Fruit fly (Drosophila melanogaster) whole organism, wandering third instar larva: ENCODE measurements around the gene Pgk.

Experiments
- Abd-B ChIP-seq: fragments of >200 bp; optimal IDR thresholded peaks from 2 replicates; lab custom pipeline; 2017; ENCODE audit warnings: missing biosample characterization, missing genetic modification characterization
- Dfd ChIP-seq: fragments of >200 bp; optimal IDR thresholded peaks from 2 replicates; lab custom pipeline; 2017; ENCODE audit warnings: missing biosample characterization, missing genetic modification characterization
- Mio ChIP-seq: sonication (Bioruptor generic); optimal IDR thresholded peaks from 2 replicates; lab custom pipeline; 2016; ENCODE audit warnings: missing biosample characterization, missing genetic modification characterization
- Myc ChIP-seq: fragments of >200 bp; optimal IDR thresholded peaks from 2 replicates; lab custom pipeline; 2017
- OdsH ChIP-seq: fragments of 200-800 bp; sonication (Bioruptor generic); optimal IDR thresholded peaks from 2 replicates; lab custom pipeline; 2016; ENCODE audit warnings: missing biosample characterization, mild to moderate bottlenecking, missing genetic modification characterization
- foxo ChIP-seq, 2 experiments: fragments of 200-800 bp; sonication (Bioruptor generic); optimal IDR thresholded peaks; 2 replicates in 1 of 2; 3 replicates in 1 of 2; lab custom pipeline; 2016 to 2017; ENCODE audit warnings: missing biosample characterization in 2 of 2, missing genetic modification characterization in 2 of 2
- fru ChIP-seq: fragments of 200-800 bp; sonication (Bioruptor generic); optimal IDR thresholded peaks from 3 replicates; lab custom pipeline; 2016; ENCODE audit warnings: missing biosample characterization, mild to moderate bottlenecking, missing genetic modification characterization
- h ChIP-seq: fragments of 200-800 bp; sonication (Bioruptor generic); optimal IDR thresholded peaks from 3 replicates; lab custom pipeline; 2016; ENCODE audit warnings: missing biosample characterization, mild to moderate bottlenecking, missing genetic modification characterization
- pan ChIP-seq: fragments of >200 bp; optimal IDR thresholded peaks from 2 replicates; lab custom pipeline; 2017
- usp ChIP-seq: fragments of >200 bp; optimal IDR thresholded peaks from 2 replicates; lab custom pipeline; 2017; ENCODE audit warnings: missing biosample characterization, missing genetic modification characterization
- woc ChIP-seq: sonication (Bioruptor generic); optimal IDR thresholded peaks from 2 replicates; lab custom pipeline; 2016; ENCODE audit warnings: missing biosample characterization, mild to moderate bottlenecking, missing genetic modification characterization

DNA sequence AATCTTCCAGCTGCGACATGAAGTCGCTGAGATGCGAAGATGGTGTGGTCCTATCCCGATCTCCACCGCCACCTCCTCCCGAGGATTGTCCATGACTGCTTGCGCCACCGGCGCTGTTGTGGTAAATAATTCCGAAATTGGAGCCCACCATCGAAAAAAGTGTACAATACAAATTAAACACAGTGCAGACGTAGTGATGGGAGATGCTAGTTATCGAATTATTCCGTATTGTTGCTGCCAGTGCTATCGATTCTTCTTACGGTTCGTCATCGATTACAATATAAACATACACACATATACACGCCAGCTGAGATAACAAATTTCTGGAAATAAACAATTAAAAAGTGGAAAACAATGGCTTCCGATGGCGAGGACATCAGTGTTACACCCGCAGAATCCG, 14.8 kb upstream of the Pgk start, which contains the start of the genes Taf10b and Taf10:
- TF ChIP-seq woc, result no peak
- TF ChIP-seq usp, result no peak
- no peak for TF ChIP-seq pan (lab: Kevin White, UChicago)
- TF ChIP-seq foxo (GFP tag; optimal IDR thresholded peaks at IDR 0.05; lab: Kevin White, UChicago), result no peak
- TF ChIP-seq OdsH (GFP tag; lab: Kevin White, UChicago), result no peak
- TF ChIP-seq Dfd (GFP tag; lab: Kevin White, UChicago), result no peak
- no peak for TF ChIP-seq Myc (lab: Kevin White, UChicago)
- no peak for TF ChIP-seq Abd-B
- TF ChIP-seq Mio (GFP tag; lab: Kevin White, UChicago), result no peak
- TF ChIP-seq fru (GFP tag; lab: Kevin White, UChicago), result no peak
- peak; percentile 4 for TF ChIP-seq h
